Fruit fly (Drosophila melanogaster) whole organism: ENCODE results near the gene CG31674.

Source experiments
- EcR ChIP-seq, 2 experiments: fragments of >200 bp; optimal IDR thresholded peaks; 2 replicates each; lab custom pipeline; 2017; ENCODE audit warnings: missing biosample characterization in 2 of 2, missing genetic modification characterization in 2 of 2, missing genetic modification reagents in 2 of 2
- pan ChIP-seq: fragments of >200 bp; optimal IDR thresholded peaks from 2 replicates; lab custom pipeline; 2017
- psq ChIP-seq: fragments of >200 bp; optimal IDR thresholded peaks from 2 replicates; lab custom pipeline; 2017
- usp ChIP-seq: fragments of >200 bp; optimal IDR thresholded peaks from 2 replicates; lab custom pipeline; 2017; ENCODE audit warnings: missing biosample characterization, missing genetic modification characterization, mixed read lengths

- TF ChIP-seq pan (lab: Kevin White, UChicago) = no peak
- no peak for TF ChIP-seq EcR (GFP tag; optimal IDR thresholded peaks at IDR 0.05; lab: Kevin White, UChicago)
- TF ChIP-seq psq (lab: Kevin White, UChicago) = no peak
- TF ChIP-seq usp = no peak
Observed at dm6 chr2L:20844381-20844780, 13.3 kb downstream of the CG31674 start.
